Fruit fly (Drosophila melanogaster): ENCODE data around the gene RfC3.

RfC3 gene

DNA sequence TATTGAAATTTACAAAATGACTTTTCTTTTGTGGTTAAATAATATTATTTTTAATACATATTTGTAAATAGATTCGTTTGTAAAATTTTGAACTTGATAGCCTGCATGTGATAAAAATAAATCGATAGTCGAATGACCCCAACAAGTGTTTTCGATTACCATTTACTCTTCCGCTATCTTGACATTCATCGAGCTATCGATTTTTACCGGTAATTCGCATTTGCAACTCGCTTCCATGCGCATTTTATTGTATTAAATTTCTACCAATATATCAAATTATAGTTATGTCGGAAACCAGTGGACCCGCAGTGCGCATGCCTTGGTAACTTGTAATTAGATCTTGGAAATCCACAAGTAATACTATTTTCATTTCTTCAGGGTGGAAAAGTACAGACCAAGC lies at the start of gene RfC3:
Gene RfC3, plus strand, starts transcription at position 210 of the 400 bp plus-strand sequence.
- TF ChIP-seq CG17801 (GFP tag; optimal IDR thresholded peaks at IDR 0.05; ENCODE audit: partially characterized antibody): no peak

DNA sequence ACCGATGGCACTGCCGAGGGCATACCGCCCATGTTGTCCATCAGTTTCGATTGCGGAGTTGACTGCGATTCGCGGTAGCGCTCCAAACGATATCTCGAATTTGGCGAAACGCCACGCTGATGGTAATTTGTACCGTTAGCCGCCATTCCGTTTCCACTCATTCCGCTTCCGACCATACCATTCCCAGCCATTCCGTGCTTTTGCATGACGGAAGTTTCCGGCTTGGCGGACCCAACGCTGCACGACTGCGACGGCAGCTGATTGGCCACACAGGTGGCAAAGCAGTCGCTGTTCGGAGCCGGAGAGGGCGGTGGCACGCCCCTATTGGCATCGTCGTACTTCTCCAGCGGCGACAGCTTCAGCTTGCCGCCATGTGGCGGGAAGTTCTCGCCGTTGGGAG lies 46.7 kb upstream of the RfC3 start:
- no peak for TF ChIP-seq CG17801 (GFP tag; optimal IDR thresholded peaks at IDR 0.05; ENCODE audit: partially characterized antibody)

DNA sequence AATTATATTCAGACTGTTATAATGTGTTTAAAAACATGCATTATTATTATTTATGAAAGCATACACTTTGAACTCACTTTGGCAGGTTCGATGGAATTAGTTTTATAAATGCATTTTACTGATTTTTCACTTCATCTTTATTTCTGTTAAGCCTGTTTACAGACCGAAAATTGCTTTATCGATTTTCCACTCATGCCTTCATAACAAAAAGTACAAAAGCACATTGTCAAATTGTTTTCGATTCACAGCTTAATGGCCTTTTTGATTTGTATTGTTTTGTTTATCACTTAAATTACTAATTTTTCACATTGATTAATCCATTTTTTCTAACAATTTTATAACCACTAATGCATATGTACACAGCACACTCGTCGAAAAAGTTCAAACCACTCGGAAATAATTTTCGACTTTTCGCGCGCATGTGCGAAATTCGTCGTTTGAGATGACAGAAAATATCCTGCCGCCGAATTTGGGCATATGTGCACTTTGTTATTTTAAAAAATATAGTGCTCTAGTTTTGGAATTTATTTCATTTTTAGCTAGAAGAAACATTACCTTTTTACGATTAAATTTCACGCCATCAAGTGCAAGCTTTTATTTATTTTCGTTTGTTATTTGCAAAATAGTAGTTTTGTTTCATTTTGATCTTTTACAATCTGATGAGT lies 45.3 kb upstream of the RfC3 start, which contains the start of gene rho-5:
Gene rho-5, minus strand, starts transcription at position 296 of the 665 bp plus-strand sequence.
- no peak for TF ChIP-seq CG17801 (GFP tag; optimal IDR thresholded peaks at IDR 0.05; ENCODE audit: partially characterized antibody)

DNA sequence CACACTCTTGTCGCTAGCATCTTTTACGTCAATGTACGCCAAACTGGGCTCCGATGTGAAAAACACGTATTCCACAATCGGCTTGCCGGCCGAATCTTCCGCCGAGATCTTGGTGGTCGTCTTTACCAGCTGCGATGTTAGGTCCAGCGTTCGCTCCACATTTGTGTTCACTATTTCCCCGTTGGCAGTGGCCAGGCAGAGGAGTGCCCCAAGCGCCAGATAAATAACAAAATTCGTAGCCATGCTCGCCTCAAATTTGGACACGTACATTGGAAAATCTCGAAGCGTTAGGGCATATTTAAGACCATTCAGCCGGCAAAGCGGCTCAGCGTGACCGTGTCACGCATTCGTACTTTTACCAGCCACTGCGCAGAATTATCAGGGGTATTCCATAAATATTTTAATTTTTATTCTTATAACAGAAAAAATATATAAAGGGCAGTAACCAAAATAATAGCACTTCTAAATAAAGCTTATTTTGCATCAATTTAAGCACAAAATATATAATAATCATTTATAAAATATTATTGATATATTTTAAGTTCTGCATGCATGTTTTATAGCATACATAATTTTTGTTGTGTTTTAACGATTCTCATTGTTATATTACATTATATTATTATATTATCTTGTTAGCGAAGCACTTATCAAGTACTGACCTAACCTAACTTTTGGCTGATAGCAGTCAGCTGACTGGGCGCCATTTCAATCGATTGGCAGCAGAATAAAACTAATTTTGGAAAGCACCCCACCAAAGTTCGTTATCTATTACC lies 43.3 kb upstream of the RfC3 start, which contains the start of the genes CG33303 and dpr19:
Gene CG33303, minus strand, starts transcription at position 294 of the 773 bp plus-strand sequence.
Gene dpr19, plus strand, starts transcription at position 705 of the 773 bp plus-strand sequence.
- TF ChIP-seq CG17801 (GFP tag; optimal IDR thresholded peaks at IDR 0.05; ENCODE audit: partially characterized antibody): peak; percentile 59

DNA sequence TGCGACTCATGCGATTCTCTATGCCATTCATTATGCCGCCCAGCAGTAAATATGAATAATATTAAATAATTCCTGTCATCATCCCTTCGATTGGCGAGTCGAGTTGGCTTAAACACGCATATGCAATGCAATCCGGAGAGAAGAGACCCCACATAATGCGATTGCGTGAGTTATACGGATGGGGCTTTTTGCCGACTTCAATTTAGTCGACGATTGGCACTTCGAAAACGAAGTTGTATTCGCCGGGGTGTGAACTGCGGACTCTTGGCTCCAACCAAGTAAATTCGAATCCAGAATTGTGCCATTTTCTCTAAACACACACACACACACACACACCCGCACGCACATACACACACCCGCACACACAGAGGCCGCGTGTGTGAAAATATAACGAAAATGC lies 42.7 kb upstream of the RfC3 start:
- no peak for TF ChIP-seq CG17801 (GFP tag; optimal IDR thresholded peaks at IDR 0.05; ENCODE audit: partially characterized antibody)

DNA sequence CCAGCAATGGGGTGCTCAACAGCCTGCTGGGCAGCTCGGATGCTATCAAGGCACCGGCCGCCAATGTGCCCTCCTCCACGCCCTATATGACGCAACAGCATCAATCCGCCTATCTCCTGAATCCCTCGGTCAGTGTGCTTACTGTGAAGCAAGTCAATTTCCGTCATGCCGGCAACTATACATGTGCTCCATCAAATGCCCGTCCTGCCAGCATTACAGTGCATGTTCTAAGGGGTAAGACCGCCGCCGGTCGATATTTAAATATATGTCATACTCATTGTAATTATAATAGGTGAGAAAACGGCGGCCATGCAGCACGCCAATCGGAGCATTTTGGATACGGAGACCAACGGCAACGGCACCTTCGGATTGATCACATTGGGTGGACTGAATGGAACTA lies 40.4 kb upstream of the RfC3 start:
- TF ChIP-seq CG17801 (GFP tag; optimal IDR thresholded peaks at IDR 0.05; ENCODE audit: partially characterized antibody): no peak

DNA sequence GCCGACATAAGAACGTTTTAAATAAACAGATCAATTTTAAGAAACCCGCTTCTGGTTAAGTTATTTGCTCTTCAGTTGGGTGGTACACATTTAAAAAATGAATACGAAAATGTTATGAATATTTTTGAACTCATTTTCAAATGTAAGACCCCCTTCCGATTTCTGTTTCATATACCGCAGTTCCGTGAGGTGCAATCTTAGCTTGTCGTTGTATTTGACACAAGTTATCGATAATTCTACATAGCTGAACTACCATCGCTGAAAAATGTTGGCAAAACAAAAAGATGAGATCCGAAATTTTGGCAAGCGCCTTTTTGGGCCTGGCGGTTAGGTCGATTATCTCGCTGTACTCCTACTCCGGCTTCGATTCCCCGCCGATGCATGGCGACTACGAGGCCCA lies 39.1 kb upstream of the RfC3 start, which contains the start of gene gny:
Gene gny, plus strand, starts transcription at position 239 of the 400 bp plus-strand sequence.
- no peak for TF ChIP-seq CG17801 (GFP tag; optimal IDR thresholded peaks at IDR 0.05; ENCODE audit: partially characterized antibody)

DNA sequence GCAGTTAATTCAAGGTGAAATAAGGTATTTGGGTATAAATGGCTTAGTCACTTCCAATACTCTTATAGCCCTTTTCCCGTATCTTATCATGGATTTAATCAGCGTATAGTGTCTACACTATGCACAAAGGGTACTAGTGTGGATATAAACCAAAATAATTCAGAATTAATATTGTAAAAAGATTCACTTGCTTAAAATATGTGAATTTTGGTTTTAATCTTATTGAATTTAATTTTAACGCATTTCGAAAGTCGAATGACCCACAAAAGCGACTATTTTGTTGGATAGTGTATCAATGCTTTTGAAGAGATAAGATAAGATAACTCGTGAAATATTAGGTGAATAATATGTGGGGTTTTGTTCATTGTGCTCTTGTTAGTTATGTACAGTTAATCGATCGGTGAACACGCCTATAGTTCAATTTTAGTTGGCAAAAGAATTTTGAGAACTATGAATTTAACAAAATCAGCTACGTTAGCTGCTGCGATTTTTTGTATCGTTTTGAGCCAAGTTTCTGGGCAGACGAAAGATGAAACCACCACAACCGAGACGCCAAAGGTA lies 37.0 kb upstream of the RfC3 start, which contains the start of gene CG5096:
Gene CG5096, plus strand, starts transcription at position 374 of the 561 bp plus-strand sequence.
- TF ChIP-seq CG17801 (GFP tag; optimal IDR thresholded peaks at IDR 0.05; ENCODE audit: partially characterized antibody): peak; percentile 33

DNA sequence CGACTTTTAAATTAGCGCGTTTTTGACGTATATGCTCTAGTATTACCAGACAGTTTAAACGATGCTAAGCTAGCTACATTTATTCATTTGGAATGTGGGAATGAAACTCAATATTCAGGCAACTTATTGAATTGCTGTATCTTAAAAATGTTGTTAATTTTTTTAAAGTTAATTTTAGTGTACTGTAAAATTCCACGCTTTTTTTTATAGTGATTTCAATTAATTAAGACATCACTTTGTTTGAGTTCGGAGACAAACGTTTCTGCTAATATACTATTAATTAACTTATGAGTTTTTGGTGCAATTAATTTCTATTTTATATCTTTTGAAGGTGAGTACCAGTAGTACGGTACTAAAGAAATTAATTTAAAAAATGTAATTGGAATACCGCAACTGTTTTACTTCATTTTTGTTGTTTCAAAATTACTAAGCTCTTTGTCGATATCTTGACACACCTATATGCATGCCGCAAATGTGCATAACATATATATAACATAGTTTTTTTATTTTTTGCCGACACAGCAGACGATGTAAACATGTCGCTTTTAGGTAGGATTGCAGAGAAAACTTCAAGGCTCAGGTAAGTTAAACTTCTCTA lies 32.7 kb upstream of the RfC3 start, which contains the start of the genes Cdk1 and mRpS7:
Gene Cdk1, minus strand, starts transcription at position 55 of the 598 bp plus-strand sequence.
Gene mRpS7, plus strand, starts transcription at position 455 of the 598 bp plus-strand sequence.
- TF ChIP-seq CG17801 (GFP tag; optimal IDR thresholded peaks at IDR 0.05; ENCODE audit: partially characterized antibody): peak; percentile 36

DNA sequence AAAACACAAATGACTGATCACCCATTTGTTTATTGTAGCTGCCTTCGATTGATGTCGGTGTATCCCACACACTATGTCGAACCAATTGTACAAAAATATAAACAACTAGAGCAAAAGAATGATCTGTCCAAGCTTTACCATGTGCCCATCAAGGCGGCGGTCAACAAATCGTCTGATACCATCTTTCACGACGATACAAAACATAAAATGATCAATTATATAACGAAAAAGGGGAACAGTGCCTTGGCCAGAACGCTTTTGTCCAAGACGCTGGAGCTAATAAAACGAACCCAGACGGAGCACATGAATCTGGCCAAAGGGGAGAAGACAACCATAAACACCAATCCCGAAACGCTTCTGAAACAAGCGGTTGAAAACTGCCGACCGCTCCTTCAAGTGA lies 32.2 kb upstream of the RfC3 start:
- no peak for TF ChIP-seq CG17801 (GFP tag; optimal IDR thresholded peaks at IDR 0.05; ENCODE audit: partially characterized antibody)

DNA sequence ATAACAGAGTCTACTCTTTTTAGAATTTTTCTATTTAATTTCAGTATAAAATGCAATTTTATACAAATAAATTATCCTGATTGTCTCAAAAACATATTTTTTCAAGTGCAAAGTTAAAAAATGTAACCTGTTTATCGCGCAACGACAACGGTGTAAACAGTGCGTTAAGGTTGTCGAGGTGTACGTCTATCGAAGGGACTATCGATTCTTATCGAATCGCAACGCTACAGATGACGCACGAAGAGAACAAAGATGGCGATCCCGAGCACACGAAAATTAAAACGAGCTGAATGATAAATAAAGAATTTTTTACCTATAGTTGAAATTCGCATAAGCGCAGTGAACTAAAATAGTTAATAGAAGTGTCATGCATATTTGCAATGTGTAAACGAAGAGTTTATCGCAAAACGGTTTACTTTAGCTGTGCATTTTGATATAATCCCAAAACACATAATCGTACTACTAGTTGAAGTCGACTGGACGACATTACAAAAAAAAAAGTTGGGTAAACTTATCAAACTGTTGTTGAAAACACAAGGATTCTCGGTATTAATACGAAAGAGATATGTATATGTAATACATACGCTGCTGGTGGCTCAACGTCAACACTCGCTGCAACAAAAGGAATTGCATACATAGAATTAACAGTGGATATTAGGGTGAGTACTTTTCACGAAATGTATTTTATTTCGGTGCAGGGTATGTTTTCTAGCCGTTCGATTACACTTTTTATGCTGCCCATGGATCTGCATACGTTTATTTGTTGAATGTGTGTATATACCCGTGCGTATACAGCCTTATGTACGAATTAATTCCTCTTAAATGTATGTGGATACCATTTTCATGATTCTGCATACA lies 30.9 kb upstream of the RfC3 start, which contains the start of gene da:
Gene da, plus strand, starts transcription at position 237 of the 858 bp plus-strand sequence.
- peak; percentile 41 for TF ChIP-seq CG17801 (GFP tag; optimal IDR thresholded peaks at IDR 0.05; ENCODE audit: partially characterized antibody)

DNA sequence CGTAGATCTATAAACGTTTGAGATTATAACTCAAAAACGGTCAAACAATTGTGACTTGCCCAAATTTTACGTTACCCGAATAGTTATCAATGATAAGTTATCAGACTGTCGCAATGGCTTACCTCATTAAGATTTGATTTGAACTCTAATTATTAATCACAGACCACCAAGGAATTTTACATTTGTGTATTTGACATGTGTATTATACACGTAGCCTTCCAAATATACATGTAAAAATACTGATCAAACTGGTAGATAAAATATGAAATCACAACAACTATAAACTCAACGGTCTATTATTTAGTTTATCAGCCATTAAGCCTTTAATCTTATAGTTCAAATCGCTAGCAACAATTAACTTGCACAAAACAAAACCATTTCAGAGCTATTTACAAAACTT lies 25.5 kb upstream of the RfC3 start:
- TF ChIP-seq CG17801 (GFP tag; optimal IDR thresholded peaks at IDR 0.05; ENCODE audit: partially characterized antibody): no peak

DNA sequence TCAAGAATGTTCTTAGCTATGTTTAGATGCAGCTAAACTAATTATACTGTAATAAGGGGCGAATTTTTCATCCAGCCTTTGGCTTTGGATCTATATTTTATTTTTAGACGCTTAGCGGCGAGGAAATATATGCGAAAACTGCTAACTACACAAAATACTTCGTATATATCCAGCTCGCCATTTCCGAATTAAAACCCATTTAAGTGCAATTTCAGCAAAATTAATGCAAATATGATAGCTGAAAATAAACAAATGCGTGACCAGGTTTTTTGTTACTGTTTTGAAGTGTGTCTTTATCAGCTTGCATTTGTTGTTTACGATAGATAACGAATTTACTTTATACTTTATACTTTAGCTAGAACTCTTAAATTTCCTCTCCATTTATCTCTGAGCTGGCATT lies 24.0 kb upstream of the RfC3 start:
- peak; percentile 8 for TF ChIP-seq CG17801 (GFP tag; optimal IDR thresholded peaks at IDR 0.05; ENCODE audit: partially characterized antibody)
